Worm (Caenorhabditis elegans): ENCODE data around the gene unc-130.

- TF ChIP-seq nhr-25 (tag; optimal IDR thresholded peaks at IDR 0.05) (no peak), elt-3 (tag; optimal IDR thresholded peaks at IDR 0.05) (no peak), lin-15B (tag; optimal IDR thresholded peaks at IDR 0.05) (no peak), tbx-2 (tag; optimal IDR thresholded peaks at IDR 0.05) (no peak), lin-39 (tag; optimal IDR thresholded peaks at IDR 0.05) (peak; percentile 28), unc-62 (GFP tag; optimal IDR thresholded peaks at IDR 0.05) (no peak), fkh-2 (tag; optimal IDR thresholded peaks at IDR 0.05) (no peak), sea-2 (GFP tag; optimal IDR thresholded peaks at IDR 0.05) (no peak)
Measured at ce11 chrII:11275484-11275883, 6.3 kb upstream of the unc-130 start.

All from whole organism, L3 larva.